Fruit fly (Drosophila melanogaster): ENCODE measurements around the gene CG14391.
A peak's percentile ranks its signal among the peaks of the same experiment; 100 is the strongest.

Gene CG14391

DNA sequence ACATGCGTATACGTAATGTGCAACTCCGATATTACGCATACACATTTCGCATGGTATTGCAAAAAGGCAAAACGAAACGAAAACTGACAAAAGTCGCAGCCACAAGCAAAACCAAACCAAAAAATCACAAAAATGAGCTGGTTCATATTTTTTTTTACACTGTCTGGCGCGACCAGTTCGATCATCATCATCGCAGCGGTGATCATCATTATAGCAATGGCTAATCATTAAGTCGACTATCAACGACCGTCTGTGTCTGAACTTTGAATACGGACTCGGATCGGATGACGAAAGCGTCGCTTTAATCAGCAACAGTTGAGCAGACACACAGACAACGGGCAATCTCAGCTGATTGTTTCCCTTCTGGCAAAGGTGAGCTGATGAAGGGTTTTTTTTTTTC, 22.3 kb upstream of the CG14391 start (continued):
- TF ChIP-seq B-H1 (GFP tag; IDR thresholded peaks at IDR 0.05): no peak
- TF ChIP-seq Aef1 (GFP tag; IDR thresholded peaks at IDR 0.05): no peak
- no peak for TF ChIP-seq CG4820 (GFP tag; optimal IDR thresholded peaks at IDR 0.05)
- 0 out of 2 replicates have a peak, but pooled peaks have one; percentile 23 for TF ChIP-seq Atf6 (GFP tag; IDR thresholded peaks at IDR 0.05)
- no peak for TF ChIP-seq D19B (GFP tag; optimal IDR thresholded peaks at IDR 0.05)
- no peak for TF ChIP-seq Ravus (GFP tag; IDR thresholded peaks at IDR 0.05)
- no peak for TF ChIP-seq CG11085 (GFP tag; IDR thresholded peaks at IDR 0.05)
- TF ChIP-seq CG8281 (tag; optimal IDR thresholded peaks at IDR 0.05): no peak
- no peak for TF ChIP-seq esg (GFP tag; conservative IDR thresholded peaks at IDR 0.05)
- TF ChIP-seq CG7372 (GFP tag; IDR thresholded peaks at IDR 0.05): 0 out of 2 replicates have a peak, but pooled peaks have one; percentile 46
- no peak for TF ChIP-seq CG15601 (tag; optimal IDR thresholded peaks at IDR 0.05)
- peak; percentile 38; the same call in 1 of the 2 replicates for TF ChIP-seq Drgx (GFP tag; IDR thresholded peaks at IDR 0.05)
- no peak for TF ChIP-seq Ptx1 (GFP tag; IDR thresholded peaks at IDR 0.05)
- TF ChIP-seq gcm2 (GFP tag; optimal IDR thresholded peaks at IDR 0.05): no peak
- TF ChIP-seq CG3838 (GFP tag; optimal IDR thresholded peaks at IDR 0.05): no peak
- no peak for TF ChIP-seq E2f2 (GFP tag; IDR thresholded peaks at IDR 0.05)
- peak; percentile 38; the same call in 1 of the 3 replicates for TF ChIP-seq CG34224 (GFP tag; IDR thresholded peaks at IDR 0.05; ENCODE audit: partially characterized antibody)
- TF ChIP-seq CG15073 (GFP tag; optimal IDR thresholded peaks at IDR 0.05): no peak
- TF ChIP-seq CG1832 (GFP tag; optimal IDR thresholded peaks at IDR 0.05): no peak
- TF ChIP-seq Med (GFP tag): peak; percentile 22
- TF ChIP-seq Fer3 (tag; optimal IDR thresholded peaks at IDR 0.05): no peak
- no peak for TF ChIP-seq eve (GFP tag; optimal IDR thresholded peaks at IDR 0.05)
- TF ChIP-seq Ets65A (GFP tag): no peak
- no peak for TF ChIP-seq Kr (GFP tag; optimal IDR thresholded peaks at IDR 0.05)
- no peak for TF ChIP-seq CG9932 (GFP tag; IDR thresholded peaks at IDR 0.05)
- TF ChIP-seq CG15514 (GFP tag; optimal IDR thresholded peaks at IDR 0.05): peak; percentile 97
- TF ChIP-seq kay (GFP tag; optimal IDR thresholded peaks at IDR 0.05): no peak
- no peak for TF ChIP-seq tio (GFP tag; optimal IDR thresholded peaks at IDR 0.05)
- TF ChIP-seq CG1603 (tag; optimal IDR thresholded peaks at IDR 0.05): no peak
- TF ChIP-seq ATbp (GFP tag; optimal IDR thresholded peaks at IDR 0.05): no peak
- no peak for TF ChIP-seq cwo (GFP tag; optimal IDR thresholded peaks at IDR 0.05)
- TF ChIP-seq CG6254 (GFP tag; optimal IDR thresholded peaks at IDR 0.05): no peak
- TF ChIP-seq sqz (GFP tag; optimal IDR thresholded peaks at IDR 0.05): peak; percentile 33
- TF ChIP-seq CG12104 (GFP tag; optimal IDR thresholded peaks at IDR 0.05): no peak
- TF ChIP-seq bcd (GFP tag; optimal IDR thresholded peaks at IDR 0.05): no peak
- no peak for TF ChIP-seq CG18599 (GFP tag; optimal IDR thresholded peaks at IDR 0.05)
- TF ChIP-seq jumu (GFP tag; optimal IDR thresholded peaks at IDR 0.05): no peak
- no peak for TF ChIP-seq Mes4 (GFP tag; optimal IDR thresholded peaks at IDR 0.05)
- TF ChIP-seq zfh2 (GFP tag; optimal IDR thresholded peaks at IDR 0.05): no peak
- no peak for TF ChIP-seq corto (GFP tag; optimal IDR thresholded peaks at IDR 0.05)
- no peak for TF ChIP-seq gfzf (GFP tag; optimal IDR thresholded peaks at IDR 0.05)
- TF ChIP-seq HLH54F (GFP tag; optimal IDR thresholded peaks at IDR 0.05): no peak
- no peak for TF ChIP-seq Scr (GFP tag; IDR thresholded peaks at IDR 0.05; ENCODE audit: partially characterized antibody)
- TF ChIP-seq CG1529 (GFP tag; optimal IDR thresholded peaks at IDR 0.05): no peak
